Worm (Caenorhabditis elegans): ENCODE results near the gene F53F4.18.

- TF ChIP-seq daf-12 (tag; optimal IDR thresholded peaks at IDR 0.05), result no peak
- no peak for TF ChIP-seq ama-1 (optimal IDR thresholded peaks at IDR 0.05)
- TF ChIP-seq F37D6.2 (tag; optimal IDR thresholded peaks at IDR 0.05), result no peak
- TF ChIP-seq lin-39 (tag; optimal IDR thresholded peaks at IDR 0.05), result no peak
- no peak for TF ChIP-seq F10B5.3 (tag; optimal IDR thresholded peaks at IDR 0.05)
- TF ChIP-seq dmd-8 (GFP tag; IDR thresholded peaks at IDR 0.05), result no peak
- TF ChIP-seq aly-2 (tag; optimal IDR thresholded peaks at IDR 0.05), result no peak
- no peak for TF ChIP-seq zag-1 (tag; optimal IDR thresholded peaks at IDR 0.05)
Measured at ce11 chrV:13571714-13572258, 18.1 kb upstream of the F53F4.18 start, which contains the start of gene C50B8.4.
